Worm (Caenorhabditis elegans) whole organism, early embryonic: ENCODE results near the gene sco-1.

Experiments
- B0310.2 ChIP-seq: sonication (generic microtip); optimal IDR thresholded peaks from 2 replicates; lab custom pipeline; 2016; ENCODE audit warnings: mild to moderate bottlenecking, missing genetic modification characterization, missing compliant biosample characterization
- F13C5.2 ChIP-seq: sonication (generic microtip); optimal IDR thresholded peaks from 2 replicates; lab custom pipeline; 2017; ENCODE audit warnings: mild to moderate bottlenecking, missing genetic modification characterization, inconsistent platforms, missing compliant biosample characterization
- aly-1 ChIP-seq: sonication (generic microtip); optimal IDR thresholded peaks from 2 replicates; lab custom pipeline; 2016; ENCODE audit warnings: missing genetic modification characterization, missing compliant biosample characterization
- ama-1 ChIP-seq: fragments of 150-350 bp; optimal IDR thresholded peaks from 2 replicates; lab custom pipeline; 2014
- ceh-13 ChIP-seq: fragments of 200-800 bp; sonication (Bioruptor generic); optimal IDR thresholded peaks from 2 replicates; lab custom pipeline; 2018; ENCODE audit warnings: mild to moderate bottlenecking, missing genetic modification characterization, missing compliant biosample characterization
- ceh-36 ChIP-seq: sonication (generic microtip); optimal IDR thresholded peaks from 2 replicates; lab custom pipeline; 2016; ENCODE audit warnings: missing genetic modification characterization, inconsistent platforms, missing compliant biosample characterization
- ets-7 ChIP-seq: sonication (generic microtip); optimal IDR thresholded peaks from 2 replicates; lab custom pipeline; 2016; ENCODE audit warnings: missing genotype, missing genetic modification characterization, missing compliant biosample characterization
- flt-1 ChIP-seq: fragments of 200-800 bp; sonication (Bioruptor generic); IDR thresholded peaks from 2 replicates; pipeline ENCODE4 v1.3.6; 2022; ENCODE audit warnings: missing genetic modification characterization, missing compliant biosample characterization
- hmbx-1 ChIP-seq: sonication (generic microtip); optimal IDR thresholded peaks from 2 replicates; lab custom pipeline; 2016; ENCODE audit warnings: mild to moderate bottlenecking, missing genetic modification characterization, missing compliant biosample characterization
- hmg-4 ChIP-seq: fragments of 200-800 bp; sonication (Bioruptor generic); optimal IDR thresholded peaks from 2 replicates; lab custom pipeline; 2018; ENCODE audit warnings: mild to moderate bottlenecking, missing genetic modification characterization, missing compliant biosample characterization
- hnd-1 ChIP-seq: sonication (generic microtip); optimal IDR thresholded peaks from 2 replicates; lab custom pipeline; 2016; ENCODE audit warnings: missing genetic modification characterization, missing compliant biosample characterization
- pes-1 ChIP-seq: fragments of 200-800 bp; sonication (Bioruptor generic); IDR thresholded peaks from 2 replicates; pipeline ENCODE4 v1.3.6; 2022; ENCODE audit warnings: missing genetic modification reagents, missing genetic modification characterization, missing compliant biosample characterization
- scrt-1 ChIP-seq: fragments of 200-800 bp; sonication (Bioruptor generic); IDR thresholded peaks from 2 replicates; pipeline ENCODE4 v1.3.6; 2022; ENCODE audit warnings: missing genetic modification characterization, missing compliant biosample characterization
- sea-1 ChIP-seq: fragments of 200-800 bp; sonication (Bioruptor generic); conservative IDR thresholded peaks from 2 replicates; pipeline ENCODE4 v1.3.6; 2022; ENCODE audit warnings: missing genetic modification characterization, missing compliant biosample characterization
- tbx-11 ChIP-seq: fragments of 200-800 bp; sonication (Bioruptor generic); IDR thresholded peaks from 2 replicates; pipeline ENCODE4 v1.3.6; 2022; ENCODE audit warnings: missing genetic modification characterization, missing compliant biosample characterization
- tbx-37 ChIP-seq: fragments of 200-800 bp; sonication (Bioruptor generic); conservative IDR thresholded peaks from 2 replicates; pipeline ENCODE4 v1.3.6; 2022; ENCODE audit warnings: missing genetic modification reagents, missing genetic modification characterization, missing compliant biosample characterization
- tra-4 ChIP-seq: sonication (generic microtip); optimal IDR thresholded peaks from 2 replicates; lab custom pipeline; 2017; ENCODE audit warnings: missing genetic modification characterization, missing compliant biosample characterization

The sco-1 gene

DNA sequence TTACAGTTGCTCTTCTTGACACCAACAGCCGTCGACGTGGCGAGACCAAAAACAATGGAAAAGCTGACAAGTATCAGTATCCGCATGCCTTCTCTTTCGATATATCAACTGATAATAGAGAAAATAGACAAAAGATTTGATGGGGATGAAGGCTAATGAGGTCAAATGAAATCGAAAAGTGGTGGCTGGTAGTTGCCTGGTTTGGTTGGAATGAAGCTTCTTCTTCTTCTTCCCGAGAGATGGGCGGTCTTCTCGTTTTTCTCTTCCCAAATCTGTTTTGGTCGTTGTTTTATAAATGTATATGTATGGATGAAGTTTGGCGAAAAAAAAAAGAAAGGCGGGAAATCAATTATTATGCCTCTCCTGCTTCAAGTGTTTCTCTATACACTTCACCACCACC is 17.7 kb upstream of the sco-1 start, which contains the start of gene C01F1.5:
C01F1.5 (minus strand) TSS at position 103 of the 400 bp plus-strand sequence.
- TF ChIP-seq ceh-36 (no peak), ceh-13 (no peak), hmbx-1 (tag; lab: Kevin White, UChicago) (no peak)

DNA sequence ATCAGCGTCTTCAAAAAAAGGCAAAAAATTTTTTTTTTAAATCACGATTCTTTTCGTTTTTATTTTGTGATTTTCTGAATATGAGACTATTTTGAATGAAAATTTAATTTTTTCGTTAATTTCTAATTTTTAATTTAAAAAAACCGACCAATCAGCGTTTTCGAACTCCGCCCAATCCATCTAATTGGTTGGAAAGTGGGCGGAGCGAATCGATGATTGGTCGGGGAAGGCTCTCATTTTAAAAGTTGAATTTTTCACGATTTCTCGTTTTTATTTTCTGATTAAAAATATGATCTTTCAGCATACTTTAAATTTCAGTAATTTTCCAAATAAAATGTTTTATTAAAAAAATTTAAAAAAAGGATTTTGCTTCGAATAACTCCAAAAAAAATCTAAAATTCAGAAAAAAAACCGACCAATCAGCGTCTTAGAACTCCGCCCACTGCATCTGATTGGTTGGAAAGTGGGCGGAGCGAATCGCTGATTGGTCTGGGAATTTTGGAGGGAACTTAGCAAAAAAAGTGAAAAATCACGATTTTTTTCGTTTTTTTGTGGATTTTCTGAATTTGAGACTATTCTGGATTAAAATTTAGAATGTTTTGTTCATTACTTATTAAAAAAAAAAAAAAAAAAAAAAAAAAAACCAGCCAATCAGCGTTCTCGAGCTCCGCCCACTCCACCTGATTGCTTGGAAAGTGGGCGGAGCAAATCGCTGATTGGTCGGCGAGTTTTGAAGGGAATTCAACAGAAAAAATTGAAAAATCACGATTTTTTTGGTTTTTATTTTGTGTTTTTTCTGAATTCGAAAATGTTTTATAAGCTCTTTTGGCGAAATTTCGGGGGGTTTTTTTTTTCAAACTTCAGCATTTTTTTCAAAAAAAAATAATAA is 14.9 kb upstream of the sco-1 start:
- no peak for TF ChIP-seq aly-1 (tag; lab: Kevin White, UChicago)
- TF ChIP-seq pes-1 (GFP tag; lab: Robert Waterston, UW), result no peak
- no peak for TF ChIP-seq scrt-1
- TF ChIP-seq ets-7 (tag; lab: Kevin White, UChicago), result no peak
- no peak for TF ChIP-seq tbx-37 (GFP tag; lab: Robert Waterston, UW)
- no peak for TF ChIP-seq hnd-1 (tag; lab: Kevin White, UChicago)
- no peak for TF ChIP-seq F13C5.2 (tag; lab: Kevin White, UChicago)
- TF ChIP-seq flt-1, result no peak
- TF ChIP-seq hmg-4 (GFP tag; lab: Kevin White, UChicago), result no peak
- no peak for TF ChIP-seq ceh-36
- TF ChIP-seq tbx-11 (GFP tag; lab: Robert Waterston, UW), result no peak
- no peak for TF ChIP-seq ceh-13
- no peak for TF ChIP-seq B0310.2 (tag; lab: Kevin White, UChicago)
- no peak for TF ChIP-seq ama-1 (lab: Kevin White, UChicago)
- TF ChIP-seq tra-4 (tag; lab: Kevin White, UChicago), result no peak
- TF ChIP-seq sea-1 (GFP tag; lab: Robert Waterston, UW), result no peak

DNA sequence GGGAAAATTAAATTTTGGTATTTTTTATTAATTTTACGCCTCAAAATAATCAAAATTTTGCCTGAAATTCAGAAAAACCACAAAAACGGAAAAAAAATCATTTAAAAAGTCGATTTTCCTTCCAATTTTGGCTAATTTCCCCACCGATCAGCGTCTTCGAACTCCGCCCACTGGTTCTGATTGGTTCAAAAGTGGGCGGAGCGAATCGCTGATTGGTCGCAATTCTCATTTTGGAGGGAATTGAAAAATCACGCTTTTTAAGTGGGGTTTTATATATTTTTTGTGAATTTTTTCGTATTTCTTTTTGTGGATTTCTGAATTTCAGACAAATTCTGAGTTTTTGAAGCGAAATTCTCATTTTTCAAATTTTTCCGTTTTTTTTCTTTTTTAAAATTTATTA is 12.5 kb upstream of the sco-1 start:
- TF ChIP-seq hmg-4 (GFP tag; lab: Kevin White, UChicago) (no peak), hnd-1 (tag; lab: Kevin White, UChicago) (no peak), scrt-1 (no peak), sea-1 (GFP tag; lab: Robert Waterston, UW) (no peak), ets-7 (tag; lab: Kevin White, UChicago) (no peak)

- no peak for TF ChIP-seq F13C5.2 (tag; lab: Kevin White, UChicago)
- TF ChIP-seq tra-4 (tag; lab: Kevin White, UChicago), result no peak
- no peak for TF ChIP-seq ets-7 (tag; lab: Kevin White, UChicago)
- no peak for TF ChIP-seq pes-1 (GFP tag; lab: Robert Waterston, UW)
- no peak for TF ChIP-seq sea-1 (GFP tag; lab: Robert Waterston, UW)
- TF ChIP-seq ceh-13, result no peak
- TF ChIP-seq tbx-11 (GFP tag; lab: Robert Waterston, UW), result no peak
Measured at ce11 chrII:4288111-4288510, 11.3 kb upstream of the sco-1 start, which contains the start of gene C01F1.6. TSS of gene C01F1.6 (minus strand) at chrII:4288211.

- TF ChIP-seq hmbx-1 (tag; lab: Kevin White, UChicago), result no peak
- TF ChIP-seq B0310.2 (tag; lab: Kevin White, UChicago), result no peak
- TF ChIP-seq tra-4 (tag; lab: Kevin White, UChicago), result no peak
- no peak for TF ChIP-seq ama-1 (lab: Kevin White, UChicago)
- TF ChIP-seq ceh-13, result no peak
- no peak for TF ChIP-seq flt-1
- TF ChIP-seq pes-1 (GFP tag; lab: Robert Waterston, UW), result no peak
- TF ChIP-seq aly-1 (tag; lab: Kevin White, UChicago), result no peak
- no peak for TF ChIP-seq hmg-4 (GFP tag; lab: Kevin White, UChicago)
- no peak for TF ChIP-seq sea-1 (GFP tag; lab: Robert Waterston, UW)
- no peak for TF ChIP-seq ceh-36
- TF ChIP-seq tbx-11 (GFP tag; lab: Robert Waterston, UW), result no peak
- TF ChIP-seq tbx-37 (GFP tag; lab: Robert Waterston, UW), result no peak
- no peak for TF ChIP-seq hnd-1 (tag; lab: Kevin White, UChicago)
- TF ChIP-seq F13C5.2 (tag; lab: Kevin White, UChicago), result no peak
Measured at ce11 chrII:4288572-4288971, 10.9 kb upstream of the sco-1 start.

ce11 chrII:4291799-4292198 is 7.7 kb upstream of the sco-1 start:
- TF ChIP-seq F13C5.2 (tag; lab: Kevin White, UChicago) (no peak), hmbx-1 (tag; lab: Kevin White, UChicago) (no peak), hmg-4 (GFP tag; lab: Kevin White, UChicago) (no peak), ama-1 (lab: Kevin White, UChicago) (no peak), sea-1 (GFP tag; lab: Robert Waterston, UW) (no peak), tbx-11 (GFP tag; lab: Robert Waterston, UW) (no peak), tbx-37 (GFP tag; lab: Robert Waterston, UW) (no peak), hnd-1 (tag; lab: Kevin White, UChicago) (no peak), ets-7 (tag; lab: Kevin White, UChicago) (no peak), scrt-1 (no peak), B0310.2 (tag; lab: Kevin White, UChicago) (no peak), tra-4 (tag; lab: Kevin White, UChicago) (no peak), ceh-36 (no peak)

DNA sequence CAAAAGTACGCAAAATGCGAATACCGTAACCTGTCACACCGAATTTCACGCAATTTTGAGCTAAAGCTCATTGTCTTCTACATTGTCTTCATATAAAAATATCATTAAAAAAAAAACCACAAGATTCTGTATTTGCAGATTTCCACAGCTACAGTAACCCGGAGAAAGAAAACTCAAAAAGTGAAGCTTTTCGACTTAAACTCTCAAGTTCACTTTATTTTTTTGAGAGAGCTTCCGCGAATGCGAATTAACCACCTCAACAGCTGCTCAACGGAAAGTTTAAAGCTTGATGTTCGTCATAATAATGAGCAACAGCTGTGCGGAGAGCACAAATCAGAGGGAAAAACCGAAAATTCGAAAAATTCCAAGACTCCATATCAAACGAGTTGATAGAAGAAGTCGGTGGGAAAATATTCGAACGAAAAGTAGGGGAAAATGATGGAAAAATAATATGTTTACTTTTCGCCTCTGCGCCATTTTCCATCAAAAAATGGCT is 6.4 kb upstream of the sco-1 start:
- TF ChIP-seq pes-1 (GFP tag; lab: Robert Waterston, UW) (no peak), ceh-13 (no peak), tbx-37 (GFP tag; lab: Robert Waterston, UW) (no peak), ets-7 (tag; lab: Kevin White, UChicago) (no peak), hmg-4 (GFP tag; lab: Kevin White, UChicago) (no peak), tbx-11 (GFP tag; lab: Robert Waterston, UW) (no peak), tra-4 (tag; lab: Kevin White, UChicago) (no peak), ama-1 (lab: Kevin White, UChicago) (no peak), flt-1 (no peak), hmbx-1 (tag; lab: Kevin White, UChicago) (no peak), sea-1 (GFP tag; lab: Robert Waterston, UW) (no peak)
